Worm (Caenorhabditis elegans): ENCODE data around the gene F32D8.11.
A peak's percentile ranks its signal among the peaks of the same experiment; 100 is the strongest.

The F32D8.11 gene

ce11 chrV:10888153-10888552 is 783 bp downstream of the F32D8.11 start:
- no peak for TF ChIP-seq ceh-82 (tag; optimal IDR thresholded peaks at IDR 0.05)
- no peak for TF ChIP-seq lin-39 (tag; optimal IDR thresholded peaks at IDR 0.05)
- TF ChIP-seq daf-16 (GFP tag; optimal IDR thresholded peaks at IDR 0.05): no peak
- TF ChIP-seq daf-16 (tag; optimal IDR thresholded peaks at IDR 0.05): peak; percentile 15
- TF ChIP-seq ama-1 (optimal IDR thresholded peaks at IDR 0.05): peak; percentile 52
- no peak for TF ChIP-seq tra-1 (GFP tag; IDR thresholded peaks at IDR 0.05)
- no peak for TF ChIP-seq madf-5 (GFP tag; IDR thresholded peaks at IDR 0.05)

- TF ChIP-seq unc-130 (GFP tag; optimal IDR thresholded peaks at IDR 0.05) (no peak), lim-7 (GFP tag; IDR thresholded peaks at IDR 0.05) (no peak), madf-9 (GFP tag; conservative IDR thresholded peaks at IDR 0.05) (no peak), ZK546.5 (tag; optimal IDR thresholded peaks at IDR 0.05) (no peak), dmd-8 (GFP tag; IDR thresholded peaks at IDR 0.05) (no peak), hmg-1.1 (GFP tag; IDR thresholded peaks at IDR 0.05) (no peak), F44E2.7 (GFP tag; IDR thresholded peaks at IDR 0.05) (no peak), fos-1 (tag; optimal IDR thresholded peaks at IDR 0.05) (no peak), jun-1 (tag; optimal IDR thresholded peaks at IDR 0.05) (no peak), Y48G9A.11 (GFP tag; IDR thresholded peaks at IDR 0.05) (no peak), sdz-12 (GFP tag; optimal IDR thresholded peaks at IDR 0.05) (no peak), unc-39 (tag; optimal IDR thresholded peaks at IDR 0.05) (no peak), zfp-3 (GFP tag; conservative IDR thresholded peaks at IDR 0.05) (peak; percentile 48; the same call in 1 of the 2 replicates), zip-11 (GFP tag; IDR thresholded peaks at IDR 0.05) (no peak), mxl-2 (GFP tag; conservative IDR thresholded peaks at IDR 0.05) (no peak), daf-8 (GFP tag; IDR thresholded peaks at IDR 0.05) (no peak), ama-1 (optimal IDR thresholded peaks at IDR 0.05) (no peak), lin-15B (tag; optimal IDR thresholded peaks at IDR 0.05) (no peak), cey-2 (tag; optimal IDR thresholded peaks at IDR 0.05; ENCODE audit: borderline replicate concordance, insufficient read depth) (no peak), php-3 (GFP tag; IDR thresholded peaks at IDR 0.05) (no peak), arid-1 (GFP tag; conservative IDR thresholded peaks at IDR 0.05) (no peak; the same call in 1 of the 2 replicates), saeg-2 (GFP tag; IDR thresholded peaks at IDR 0.05) (no peak), daf-19 (GFP tag; conservative IDR thresholded peaks at IDR 0.05) (no peak), daf-12 (tag; optimal IDR thresholded peaks at IDR 0.05) (no peak), ztf-11 (tag; optimal IDR thresholded peaks at IDR 0.05) (no peak), ztf-7 (tag; optimal IDR thresholded peaks at IDR 0.05) (no peak), nhr-10 (tag; optimal IDR thresholded peaks at IDR 0.05) (no peak), Y105C5A.15 (GFP tag; IDR thresholded peaks at IDR 0.05) (no peak), zip-2 (tag; optimal IDR thresholded peaks at IDR 0.05) (no peak), mxl-3 (GFP tag; optimal IDR thresholded peaks at IDR 0.05) (no peak), nhr-28 (tag; optimal IDR thresholded peaks at IDR 0.05) (no peak), F49E8.2 (tag; optimal IDR thresholded peaks at IDR 0.05; ENCODE audit: borderline replicate concordance) (no peak), T26A8.4 (GFP tag; IDR thresholded peaks at IDR 0.05) (peak; percentile 79), F37D6.2 (tag; optimal IDR thresholded peaks at IDR 0.05) (no peak), dmd-6 (GFP tag; IDR thresholded peaks at IDR 0.05) (no peak), nhr-76 (tag; optimal IDR thresholded peaks at IDR 0.05) (no peak), lin-39 (tag; optimal IDR thresholded peaks at IDR 0.05) (no peak), mdt-29 (GFP tag; IDR thresholded peaks at IDR 0.05) (no peak), zag-1 (tag; optimal IDR thresholded peaks at IDR 0.05) (no peak), spr-1 (tag; optimal IDR thresholded peaks at IDR 0.05) (no peak), dmd-9 (GFP tag; IDR thresholded peaks at IDR 0.05) (no peak), hif-1 (tag; optimal IDR thresholded peaks at IDR 0.05) (peak in 1 of 2 experiments; percentile 14), snpc-1.2 (GFP tag; IDR thresholded peaks at IDR 0.05) (no peak; the same call in 1 of the 2 replicates), ceh-28 (tag; optimal IDR thresholded peaks at IDR 0.05) (no peak), ceh-82 (tag; optimal IDR thresholded peaks at IDR 0.05) (no peak), daf-16 (GFP tag; optimal IDR thresholded peaks at IDR 0.05) (no peak), daf-16 (tag; optimal IDR thresholded peaks at IDR 0.05) (peak; percentile 27), duxl-1 (tag; optimal IDR thresholded peaks at IDR 0.05; ENCODE audit: poor library complexity) (no peak)
Measured at ce11 chrV:10887564-10887963, 1.4 kb downstream of the F32D8.11 start.
